Fruit fly (Drosophila melanogaster) whole organism, embryonic: Measurements from ENCODE around the gene Aasdh.

Source experiments
- Abd-B ChIP-seq: fragments of 200-800 bp; sonication (Bioruptor generic); optimal IDR thresholded peaks from 2 replicates; lab custom pipeline; 2018; ENCODE audit warnings: missing biosample characterization, mild to moderate bottlenecking, missing genetic modification characterization, moderate library complexity
- CG10959 ChIP-seq: fragments of 200-800 bp; sonication (Bioruptor generic); IDR thresholded peaks from 2 replicates; pipeline ENCODE4 v1.3.6; 2022; ENCODE audit warnings: missing biosample characterization, missing genetic modification characterization
- CG12391 ChIP-seq: fragments of 200-800 bp; sonication (Bioruptor generic); optimal IDR thresholded peaks from 3 replicates; lab custom pipeline; 2018; ENCODE audit warnings: missing biosample characterization, mild to moderate bottlenecking, missing genetic modification characterization, moderate library complexity
- CG14050 ChIP-seq: fragments of 200-800 bp; sonication (Bioruptor generic); IDR thresholded peaks from 3 replicates; pipeline ENCODE4 v1.3.6; 2022; ENCODE audit warnings: missing biosample characterization, missing genetic modification characterization
- CG17829 ChIP-seq: fragments of 200-800 bp; optimal IDR thresholded peaks from 2 replicates; lab custom pipeline; 2019; ENCODE audit warnings: missing biosample characterization, mild to moderate bottlenecking, missing genetic modification characterization, moderate library complexity
- CG17912 ChIP-seq: fragments of 200-800 bp; sonication (Bioruptor generic); optimal IDR thresholded peaks from 2 replicates; lab custom pipeline; 2018; ENCODE audit warnings: missing biosample characterization, mild to moderate bottlenecking, missing genetic modification characterization
- CG30403 ChIP-seq: fragments of 200-800 bp; sonication (Bioruptor generic); optimal IDR thresholded peaks from 3 replicates; lab custom pipeline; 2016; ENCODE audit warnings: missing biosample characterization, missing genetic modification characterization
- CG33557 ChIP-seq: fragments of 200-800 bp; sonication (Bioruptor generic); optimal IDR thresholded peaks from 2 replicates; lab custom pipeline; 2019; ENCODE audit warnings: missing biosample characterization, mild to moderate bottlenecking, missing genetic modification characterization, moderate library complexity
- CG3726 ChIP-seq: fragments of 200-800 bp; sonication (Bioruptor generic); IDR thresholded peaks from 3 replicates; pipeline ENCODE4, ENCODE4 v1.3.6; 2022; ENCODE audit warnings: missing biosample characterization, missing genetic modification characterization
- CG3995 ChIP-seq: fragments of 200-800 bp; sonication (Bioruptor generic); optimal IDR thresholded peaks from 3 replicates; lab custom pipeline; 2016; ENCODE audit warnings: missing biosample characterization, missing genetic modification characterization
- CG4707 ChIP-seq: fragments of 200-800 bp; sonication (Bioruptor generic); optimal IDR thresholded peaks from 2 replicates; lab custom pipeline; 2018; ENCODE audit warnings: missing biosample characterization, mild to moderate bottlenecking, missing genetic modification characterization, moderate library complexity
- CG5953 ChIP-seq: fragments of 200-800 bp; sonication (Bioruptor generic); IDR thresholded peaks from 2 replicates; pipeline ENCODE4 v1.3.6; 2022; ENCODE audit warnings: missing biosample characterization, missing genetic modification characterization
- CG6175 ChIP-seq: fragments of 200-800 bp; sonication (Bioruptor generic); IDR thresholded peaks from 3 replicates; pipeline ENCODE4 v1.3.6; 2022; ENCODE audit warnings: missing biosample characterization, missing genetic modification characterization
- CG7556 ChIP-seq: fragments of 200-800 bp; sonication (Bioruptor generic); optimal IDR thresholded peaks from 2 replicates; lab custom pipeline; 2017; ENCODE audit warnings: missing biosample characterization, mild to moderate bottlenecking, missing genetic modification characterization
- CG9215 ChIP-seq: fragments of 200-800 bp; sonication (Bioruptor generic); IDR thresholded peaks from 2 replicates; pipeline ENCODE4 v1.3.6; 2022; ENCODE audit warnings: missing biosample characterization, missing genetic modification characterization
- CG9797 ChIP-seq: fragments of 200-800 bp; sonication (Bioruptor generic); optimal IDR thresholded peaks from 3 replicates; lab custom pipeline; 2018; ENCODE audit warnings: missing biosample characterization, mild to moderate bottlenecking, missing genetic modification characterization
- CHES-1-like ChIP-seq: fragments of 200-800 bp; sonication (Bioruptor generic); optimal IDR thresholded peaks from 2 replicates; lab custom pipeline; 2016; ENCODE audit warnings: missing biosample characterization, missing genetic modification characterization
- Dad ChIP-seq: fragments of 200-800 bp; sonication (Bioruptor generic); optimal IDR thresholded peaks from 3 replicates; lab custom pipeline; 2016; ENCODE audit warnings: missing biosample characterization, missing genetic modification characterization
- Doc2 ChIP-seq: fragments of 200-800 bp; sonication (Bioruptor generic); IDR thresholded peaks from 2 replicates; pipeline ENCODE4 v1.3.6; 2022; ENCODE audit warnings: missing biosample characterization, missing genetic modification characterization
- Fer2 ChIP-seq: fragments of 200-800 bp; sonication (Bioruptor generic); optimal IDR thresholded peaks from 2 replicates; lab custom pipeline; 2018; ENCODE audit warnings: missing biosample characterization, mild to moderate bottlenecking, missing genetic modification characterization, moderate library complexity
- HLH54F ChIP-seq: fragments of 200-800 bp; sonication (Bioruptor generic); optimal IDR thresholded peaks from 3 replicates; lab custom pipeline; 2016; ENCODE audit warnings: missing biosample characterization, missing genetic modification characterization
- Hr39 ChIP-seq: fragments of >200 bp; optimal IDR thresholded peaks from 2 replicates; lab custom pipeline; 2017
- NFAT ChIP-seq: fragments of 200-800 bp; sonication (Bioruptor generic); IDR thresholded peaks from 2 replicates; pipeline ENCODE4 v1.3.6; 2022; ENCODE audit warnings: missing biosample characterization, missing genetic modification characterization
- Optix ChIP-seq: fragments of 200-800 bp; sonication (Bioruptor generic); IDR thresholded peaks from 3 replicates; pipeline ENCODE4 v1.3.6; 2022; ENCODE audit warnings: missing biosample characterization, missing genetic modification characterization
- Pdp1 ChIP-seq, 2 experiments: fragments of 200-800 bp; sonication (Bioruptor generic); optimal IDR thresholded peaks; 3 replicates each; lab custom pipeline; 2016; ENCODE audit warnings: missing biosample characterization in 2 of 2, missing genetic modification characterization in 2 of 2, mild to moderate bottlenecking in 1 of 2, moderate library complexity in 1 of 2
- Ptx1 ChIP-seq: fragments of 200-800 bp; sonication (Bioruptor generic); IDR thresholded peaks from 2 replicates; pipeline ENCODE4 v1.3.6; 2022; ENCODE audit warnings: missing biosample characterization, missing genetic modification characterization
- Ravus ChIP-seq: fragments of 200-800 bp; sonication (Bioruptor generic); IDR thresholded peaks from 2 replicates; pipeline ENCODE4 v1.3.6; 2022; ENCODE audit warnings: missing biosample characterization, missing genetic modification characterization
- Rx ChIP-seq: fragments of 200-800 bp; sonication (Bioruptor generic); IDR thresholded peaks from 2 replicates; pipeline ENCODE4 v1.3.6; 2022; ENCODE audit warnings: missing biosample characterization, missing genetic modification characterization
- Six4 ChIP-seq: fragments of 200-800 bp; sonication (Bioruptor generic); optimal IDR thresholded peaks from 2 replicates; lab custom pipeline; 2016; ENCODE audit warnings: missing biosample characterization, missing genetic modification characterization
- YL-1 ChIP-seq: fragments of 200-800 bp; sonication (Bioruptor generic); optimal IDR thresholded peaks from 3 replicates; lab custom pipeline; 2017; ENCODE audit warnings: missing biosample characterization, mild to moderate bottlenecking, missing genetic modification characterization
- ac ChIP-seq: fragments of 200-800 bp; sonication (Bioruptor generic); optimal IDR thresholded peaks from 3 replicates; lab custom pipeline; 2017; ENCODE audit warnings: missing biosample characterization, mild to moderate bottlenecking, missing genetic modification characterization
- al ChIP-seq: fragments of 200-800 bp; sonication (Bioruptor generic); IDR thresholded peaks from 2 replicates; pipeline ENCODE4 v1.3.6; 2022; ENCODE audit warnings: missing biosample characterization, missing genetic modification characterization
- cg ChIP-seq: fragments of 200-800 bp; sonication (Bioruptor generic); optimal IDR thresholded peaks from 3 replicates; lab custom pipeline; 2019; ENCODE audit warnings: missing biosample characterization, mild to moderate bottlenecking, missing genetic modification characterization, moderate library complexity
- dan ChIP-seq: fragments of 200-800 bp; sonication (Bioruptor generic); IDR thresholded peaks from 2 replicates; pipeline ENCODE4 v1.3.6; 2022; ENCODE audit warnings: missing biosample characterization, missing genetic modification characterization
- esg ChIP-seq: fragments of 200-800 bp; sonication (Bioruptor generic); conservative IDR thresholded peaks from 2 replicates; pipeline ENCODE4 v1.3.6; 2022; ENCODE audit warnings: missing biosample characterization, missing genetic modification characterization
- exex ChIP-seq: fragments of 200-800 bp; sonication (Bioruptor generic); optimal IDR thresholded peaks from 4 replicates; lab custom pipeline; 2018; ENCODE audit warnings: missing biosample characterization, mild to moderate bottlenecking, missing genetic modification characterization, moderate library complexity
- eyg ChIP-seq: fragments of 200-800 bp; sonication (Bioruptor generic); optimal IDR thresholded peaks from 3 replicates; lab custom pipeline; 2016; ENCODE audit warnings: missing biosample characterization, missing genetic modification characterization
- fu2 ChIP-seq: fragments of 200-800 bp; sonication (Bioruptor generic); optimal IDR thresholded peaks from 2 replicates; lab custom pipeline; 2016; ENCODE audit warnings: missing biosample characterization, missing genetic modification characterization
- hkb ChIP-seq, 2 experiments: fragments of 200-800 bp in 1 of 2; fragments of >200 bp in 1 of 2; sonication (Bioruptor generic) in 1 of 2; IDR thresholded peaks in 1 of 2; optimal IDR thresholded peaks in 1 of 2; 2 replicates each; pipeline versions ENCODE4 v1.3.6 to Lab custom; 2017 to 2022; ENCODE audit warnings: missing biosample characterization in 1 of 2, missing genetic modification characterization in 1 of 2
- inv ChIP-seq: fragments of 200-800 bp; sonication (Bioruptor generic); IDR thresholded peaks from 2 replicates; pipeline ENCODE4 v1.3.6; 2022; ENCODE audit warnings: missing biosample characterization, missing genetic modification characterization; ENCODE audit not compliant: partially characterized antibody
- jigr1 ChIP-seq: fragments of 200-800 bp; sonication (Bioruptor generic); IDR thresholded peaks from 3 replicates; pipeline ENCODE4 v1.3.6; 2022; ENCODE audit warnings: missing biosample characterization, missing genetic modification characterization
- knrl ChIP-seq: fragments of 200-800 bp; sonication (Bioruptor generic); IDR thresholded peaks from 3 replicates; pipeline ENCODE4 v1.3.6; 2022; ENCODE audit warnings: missing biosample characterization, missing genetic modification characterization; ENCODE audit not compliant: partially characterized antibody
- maf-S ChIP-seq: fragments of 200-800 bp; sonication (Bioruptor generic); optimal IDR thresholded peaks from 2 replicates; lab custom pipeline; 2016; ENCODE audit warnings: missing biosample characterization, missing genetic modification characterization
- otp ChIP-seq: fragments of 200-800 bp; sonication (Bioruptor generic); IDR thresholded peaks from 3 replicates; pipeline ENCODE4, ENCODE4 v1.3.6; 2022; ENCODE audit warnings: missing biosample characterization, missing genetic modification characterization
- pb ChIP-seq: fragments of 200-800 bp; sonication (Bioruptor generic); optimal IDR thresholded peaks from 3 replicates; lab custom pipeline; 2016; ENCODE audit warnings: missing biosample characterization, missing genetic modification characterization
- salm ChIP-seq: fragments of 200-800 bp; sonication (Bioruptor generic); optimal IDR thresholded peaks from 2 replicates; lab custom pipeline; 2018; ENCODE audit warnings: missing biosample characterization, mild to moderate bottlenecking, missing genetic modification characterization
- tap ChIP-seq: fragments of 200-800 bp; optimal IDR thresholded peaks from 3 replicates; lab custom pipeline; 2019; ENCODE audit warnings: missing biosample characterization, mild to moderate bottlenecking, missing genetic modification characterization, moderate library complexity
- tgo ChIP-seq: fragments of 200-800 bp; sonication (Bioruptor generic); IDR thresholded peaks from 3 replicates; pipeline ENCODE4 v1.3.6; 2022; ENCODE audit warnings: missing biosample characterization, missing genetic modification characterization
- toy ChIP-seq: fragments of 200-800 bp; sonication (Bioruptor generic); IDR thresholded peaks from 2 replicates; pipeline ENCODE4 v1.3.6; 2022; ENCODE audit warnings: missing biosample characterization, missing genetic modification characterization
- trem ChIP-seq: fragments of 200-800 bp; optimal IDR thresholded peaks from 3 replicates; lab custom pipeline; 2019; ENCODE audit warnings: missing biosample characterization, mild to moderate bottlenecking, missing genetic modification characterization, moderate library complexity
- ttk ChIP-seq: fragments of 200-800 bp; sonication (Bioruptor generic); IDR thresholded peaks from 2 replicates; pipeline ENCODE4 v2.1.2; 2022; ENCODE audit warnings: missing biosample characterization, missing genetic modification characterization
- twi ChIP-seq: fragments of 200-800 bp; optimal IDR thresholded peaks from 2 replicates; lab custom pipeline; 2019; ENCODE audit warnings: missing biosample characterization, mild to moderate bottlenecking, missing genetic modification characterization, moderate library complexity

The Aasdh gene

dm6 chr2L:8473448-8473847 is 24.1 kb upstream of the Aasdh start (continued):
- TF ChIP-seq tgo (peak; percentile 73), inv (GFP tag; lab: Robert Waterston, UW) (no peak), Abd-B (GFP tag; lab: Kevin White, UChicago) (no peak), CG9797 (no peak), CG6175 (GFP tag; lab: Robert Waterston, UW) (no peak), HLH54F (GFP tag; lab: Kevin White, UChicago) (no peak), CG9215 (peak; percentile 51; the same call in 1 of the 2 replicates), Dad (GFP tag; lab: Kevin White, UChicago) (no peak), CG14050 (GFP tag; lab: Robert Waterston, UW) (peak; percentile 60), CG33557 (GFP tag; lab: Kevin White, UChicago) (peak; percentile 33), CG30403 (GFP tag; lab: Kevin White, UChicago) (peak; percentile 37), jigr1 (GFP tag; lab: Robert Waterston, UW) (no peak), esg (GFP tag; lab: Robert Waterston, UW) (peak; percentile 38; the same call in 1 of the 2 replicates), NFAT (peak; percentile 43; the same call in 1 of the 2 replicates), Optix (GFP tag; lab: Robert Waterston, UW) (peak; percentile 47; the same call in 1 of the 3 replicates), exex (tag; lab: Kevin White, UChicago) (no peak), dan (GFP tag; lab: Robert Waterston, UW) (no peak), twi (tag; lab: Kevin White, UChicago) (no peak), Ptx1 (peak; percentile 73; the same call in 1 of the 2 replicates), toy (no peak), Hr39 (lab: Kevin White, UChicago) (no peak), Ravus (no peak), CG17829 (peak; percentile 51), ttk (GFP tag; lab: Robert Waterston, UW) (peak; percentile 46; the same call in 1 of the 2 replicates), CG17912 (no peak), CG3995 (GFP tag; lab: Kevin White, UChicago) (no peak), maf-S (GFP tag; lab: Kevin White, UChicago) (peak; percentile 6), Pdp1 (GFP tag; optimal IDR thresholded peaks at IDR 0.05; lab: Kevin White, UChicago) (peak in 1 of 2 experiments; percentile 22), knrl (GFP tag; lab: Robert Waterston, UW) (no peak), trem (tag; lab: Kevin White, UChicago) (peak; percentile 41), ac (no peak), CG4707 (GFP tag; lab: Kevin White, UChicago) (no peak), Six4 (GFP tag; lab: Kevin White, UChicago) (peak; percentile 8), CG7556 (GFP tag; lab: Kevin White, UChicago) (peak; percentile 48), YL-1 (GFP tag; lab: Kevin White, UChicago) (no peak), CG3726 (no peak), fu2 (peak; percentile 24), eyg (GFP tag; lab: Kevin White, UChicago) (no peak), cg (GFP tag; lab: Kevin White, UChicago) (no peak), hkb (optimal IDR thresholded peaks at IDR 0.05; lab: Kevin White, UChicago) (no peak), hkb (GFP tag; IDR thresholded peaks at IDR 0.05; lab: Robert Waterston, UW) (peak; percentile 60), salm (tag; lab: Kevin White, UChicago) (no peak), tap (tag; lab: Kevin White, UChicago) (peak; percentile 15), otp (GFP tag; lab: Robert Waterston, UW) (peak; percentile 75), Doc2 (GFP tag; lab: Robert Waterston, UW) (no peak), Fer2 (tag; lab: Kevin White, UChicago) (no peak), CG5953 (0 out of 2 replicates have a peak, but pooled peaks have one; percentile 34), pb (GFP tag; lab: Kevin White, UChicago) (no peak), CG10959 (no peak), CG12391 (tag; lab: Kevin White, UChicago) (peak; percentile 45), Rx (no peak), al (GFP tag; lab: Robert Waterston, UW) (no peak), CHES-1-like (no peak)
